Fruit fly (Drosophila melanogaster) ovary, adult (tissue): ENCODE results near the gene CG11889.

Source experiments
- CG17801 ChIP-seq: fragments of 200-800 bp; optimal IDR thresholded peaks from 2 replicates; lab custom pipeline; 2019; ENCODE audit warnings: missing biosample characterization, mild to moderate bottlenecking, missing genetic modification characterization, moderate library complexity; ENCODE audit not compliant: partially characterized antibody

CG11889 gene

DNA sequence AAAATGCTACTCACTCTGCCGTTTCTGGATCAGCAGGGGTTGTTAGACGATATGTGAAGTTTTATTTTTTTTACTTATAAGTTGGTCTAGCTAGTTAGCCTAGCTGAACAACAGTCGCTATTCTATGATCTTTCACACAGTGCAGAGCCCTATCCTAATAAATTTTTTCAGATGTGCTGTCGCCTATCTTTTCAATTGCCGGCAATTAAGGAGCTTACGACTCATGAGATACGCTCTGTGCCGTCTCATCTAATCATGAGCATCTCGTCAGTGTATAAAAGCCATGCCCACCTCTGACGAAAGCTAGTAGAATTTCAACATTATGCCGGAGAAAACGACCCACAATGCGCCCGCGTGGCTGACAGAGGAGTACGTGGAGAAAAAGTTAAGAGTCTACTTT is at the start of gene CG11889, which contains the start of gene CG11891:
Gene CG11889, plus strand, starts transcription at position 301 of the 400 bp plus-strand sequence.
Gene CG11891, plus strand, starts transcription at position 301 of the 400 bp plus-strand sequence.
- no peak for TF ChIP-seq CG17801 (GFP tag; lab: Kevin White, UChicago)

DNA sequence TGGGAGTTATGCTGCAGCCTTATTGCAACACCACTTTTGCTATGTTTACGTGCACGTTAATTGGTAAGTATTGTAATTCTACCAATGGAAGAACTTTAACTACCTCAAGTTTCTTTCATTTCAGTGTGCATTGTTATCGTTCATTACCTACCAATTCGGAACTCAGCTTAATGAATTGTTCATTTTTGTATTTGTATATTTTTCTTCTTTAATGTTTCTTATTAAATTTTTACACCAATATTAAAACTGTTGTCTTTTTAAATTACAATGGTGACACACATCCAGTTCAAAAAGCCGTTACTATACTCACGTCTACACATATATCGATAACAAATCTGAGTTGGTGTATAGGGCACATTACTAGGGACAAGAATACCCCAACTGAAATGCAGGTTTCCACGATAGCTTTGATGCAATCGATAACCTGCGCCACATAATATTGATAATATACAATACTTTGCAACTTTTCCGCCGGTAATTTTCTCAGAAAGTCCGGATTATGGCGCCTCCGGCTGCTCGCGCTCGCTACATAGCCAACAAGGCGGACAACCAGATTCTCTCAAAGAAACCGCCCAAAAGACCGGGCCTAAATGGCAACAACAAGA is 48.7 kb upstream of the CG11889 start, which contains the start of gene Alg9:
Gene Alg9, plus strand, starts transcription at position 387 of the 605 bp plus-strand sequence.
- TF ChIP-seq CG17801 (GFP tag; lab: Kevin White, UChicago): peak; percentile 0

DNA sequence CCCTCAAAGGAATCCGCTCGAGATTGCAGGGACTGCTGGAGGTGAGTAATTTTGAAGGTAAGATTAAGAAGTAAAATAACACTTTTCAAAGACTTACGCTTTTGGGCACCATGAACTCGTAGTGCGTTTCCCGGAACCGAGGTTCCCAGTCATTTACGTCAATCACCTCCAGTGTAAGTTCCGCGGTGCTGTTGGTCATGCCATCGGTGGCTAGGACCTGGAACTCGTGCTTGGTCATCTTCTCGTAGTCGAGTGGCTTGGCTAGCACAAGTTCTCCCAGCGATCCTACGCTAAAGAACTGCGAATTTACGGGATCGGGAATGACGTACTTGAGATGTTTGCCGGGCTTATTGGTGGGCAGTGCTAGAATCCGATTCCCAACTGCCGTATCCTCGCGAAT is 44.5 kb upstream of the CG11889 start:
- TF ChIP-seq CG17801 (GFP tag; lab: Kevin White, UChicago): no peak

DNA sequence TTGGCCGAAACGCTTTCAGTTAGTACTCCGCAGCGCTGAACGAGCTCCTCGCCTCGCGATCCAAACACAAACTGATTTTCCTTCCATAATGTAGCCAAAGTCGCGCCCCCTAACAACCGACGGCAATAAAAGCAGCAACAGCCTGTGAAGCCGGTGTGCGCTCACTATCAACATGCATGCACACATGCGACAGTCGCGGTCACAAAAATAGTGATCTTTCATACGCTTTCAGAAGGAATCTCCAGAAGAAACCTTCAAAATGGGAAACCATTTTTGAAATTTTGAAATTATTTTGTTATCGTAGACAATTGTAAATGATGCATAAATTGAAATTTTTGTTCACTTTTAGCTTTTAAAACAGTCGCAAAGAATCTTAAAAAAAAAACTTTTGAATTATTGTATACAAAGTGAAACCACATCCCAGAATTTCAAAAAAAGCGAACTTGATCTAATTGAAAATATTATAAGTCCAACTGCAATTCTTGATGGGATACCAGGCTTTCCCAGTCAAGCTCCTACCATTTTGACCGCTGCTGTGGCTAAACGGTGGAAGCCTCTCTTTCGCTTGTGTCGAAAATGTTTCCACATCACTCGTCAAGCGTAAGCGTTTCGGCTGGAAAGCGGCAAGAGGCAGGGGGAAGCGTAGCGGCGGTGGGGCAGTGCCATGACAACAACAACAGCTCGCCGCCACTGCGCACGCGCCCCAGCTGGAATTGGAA is 37.6 kb upstream of the CG11889 start, which contains the start of gene Cad96Cb:
Gene Cad96Cb, minus strand, starts transcription at position 51 of the 719 bp plus-strand sequence.
- peak; percentile 6 for TF ChIP-seq CG17801 (GFP tag; lab: Kevin White, UChicago)

DNA sequence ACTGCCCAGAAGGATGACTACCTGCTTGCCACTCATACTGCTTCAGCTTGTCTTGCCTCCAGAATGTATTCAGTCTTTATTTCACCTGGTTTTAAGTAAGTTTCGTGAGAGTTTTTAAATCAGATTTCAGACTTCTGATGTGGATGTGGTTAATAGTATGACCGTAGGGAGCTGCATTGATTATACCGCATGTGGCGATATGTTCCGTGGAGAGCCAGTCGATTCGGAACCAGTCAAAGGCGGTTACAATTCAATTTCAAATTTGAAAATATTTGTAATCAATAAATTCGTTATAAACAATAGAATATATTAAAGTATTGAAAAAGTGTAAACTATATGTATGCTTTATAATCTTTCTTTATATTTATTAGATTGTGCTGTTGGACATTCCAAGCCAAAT is 34.6 kb upstream of the CG11889 start, which contains the start of gene Sil1:
Gene Sil1, minus strand, starts transcription at position 168 of the 400 bp plus-strand sequence.
- peak; percentile 29 for TF ChIP-seq CG17801 (GFP tag; lab: Kevin White, UChicago)

DNA sequence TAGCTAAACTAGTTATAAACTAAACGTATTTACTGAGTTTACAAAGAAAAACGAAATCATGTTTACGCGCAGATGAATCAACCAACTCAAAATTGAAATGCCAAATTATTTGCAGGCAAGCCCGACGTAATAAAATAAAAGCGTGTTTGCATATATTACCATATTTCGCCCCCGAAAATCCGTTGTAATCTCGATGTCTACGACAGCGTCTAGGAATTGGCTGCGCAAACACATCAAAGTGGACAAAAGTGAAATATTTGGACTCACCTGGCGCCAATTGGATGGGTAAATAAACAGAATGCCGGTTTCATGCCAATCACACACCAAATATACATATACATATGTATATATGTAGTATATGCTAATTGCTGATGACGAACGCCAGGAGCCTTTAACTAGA is 33.9 kb upstream of the CG11889 start:
- TF ChIP-seq CG17801 (GFP tag; lab: Kevin White, UChicago): no peak

DNA sequence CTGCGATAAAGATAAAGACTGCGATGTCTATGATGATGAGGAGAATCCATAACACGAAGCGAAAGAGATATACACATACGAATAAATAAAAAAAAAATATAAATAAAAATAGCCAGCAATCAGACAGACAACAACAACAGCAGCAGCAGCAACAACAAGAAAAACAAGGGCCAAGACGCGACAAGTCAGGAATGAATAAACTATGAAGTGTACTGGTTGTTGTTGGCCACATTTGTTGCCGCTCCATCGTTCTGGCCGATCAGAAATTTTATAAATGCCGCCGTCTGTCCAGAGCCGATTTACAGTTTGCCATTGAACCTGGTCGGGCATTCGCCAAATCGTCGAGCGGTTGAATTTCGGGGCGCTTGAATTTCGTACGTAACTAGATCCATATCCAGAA is 32.7 kb upstream of the CG11889 start, which contains the start of gene Jhbp7:
Gene Jhbp7, plus strand, starts transcription at position 301 of the 400 bp plus-strand sequence.
- TF ChIP-seq CG17801 (GFP tag; lab: Kevin White, UChicago): no peak

DNA sequence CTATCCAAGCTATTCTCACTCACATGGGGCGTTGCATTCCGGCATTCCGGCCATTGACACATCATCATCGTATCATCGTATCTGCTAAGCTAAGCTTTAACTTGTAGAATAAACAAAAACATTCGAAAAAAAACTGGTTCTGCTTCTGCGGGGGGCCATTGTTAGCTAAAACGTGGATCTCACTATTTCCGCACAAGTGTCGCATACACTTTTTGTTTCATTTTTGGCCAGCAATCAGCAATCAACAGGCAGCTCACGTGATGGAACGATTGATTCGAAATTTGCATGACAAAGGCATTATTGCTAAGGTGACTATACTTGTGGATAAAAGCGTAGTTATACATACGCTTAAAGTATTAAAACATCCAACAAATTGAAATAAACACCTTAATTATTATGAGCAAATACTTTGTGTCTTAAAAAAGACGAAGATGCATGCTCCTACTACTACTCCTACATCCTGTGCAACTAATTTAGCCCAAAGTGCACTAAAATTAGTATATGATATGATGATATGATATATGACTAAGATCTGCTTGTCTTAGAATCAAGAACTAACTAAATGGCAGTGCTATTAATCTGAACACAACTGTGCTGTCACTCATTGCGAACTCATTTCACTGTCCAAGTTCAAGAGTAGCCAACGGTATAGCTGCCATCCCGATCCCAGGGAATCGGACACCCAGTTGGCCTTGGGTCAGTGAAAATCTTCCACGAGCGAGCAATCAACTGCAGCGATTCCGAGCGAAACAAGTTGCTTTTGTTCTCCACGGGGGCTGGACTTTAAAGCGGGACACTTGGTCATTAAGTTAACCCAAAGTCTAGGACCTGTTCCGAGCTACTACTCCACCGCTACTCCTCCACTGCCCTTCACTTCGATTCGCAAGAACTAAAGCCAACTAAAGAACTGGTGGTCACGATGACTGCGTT is 31.0 kb upstream of the CG11889 start:
- TF ChIP-seq CG17801 (GFP tag; lab: Kevin White, UChicago): no peak

DNA sequence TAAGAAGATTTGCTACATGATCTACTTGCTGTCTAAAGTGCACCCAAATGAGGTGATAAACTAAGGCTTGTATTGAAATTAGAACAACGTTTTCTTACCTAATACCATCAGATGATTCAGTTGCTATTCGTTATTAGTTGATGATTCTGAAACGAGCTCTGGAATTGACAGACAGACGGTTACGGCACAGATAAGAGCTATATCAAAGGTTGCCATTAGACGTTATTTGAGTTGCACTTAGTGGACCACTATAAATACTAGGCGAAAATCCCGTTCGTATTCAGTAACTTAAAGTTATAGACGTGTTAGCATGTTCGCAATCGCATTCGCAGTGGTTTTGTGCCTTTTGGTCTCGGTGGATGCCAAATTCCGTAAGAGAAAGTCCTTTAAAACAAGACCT is 30.1 kb upstream of the CG11889 start, which contains the start of gene to:
Gene to, plus strand, starts transcription at position 301 of the 400 bp plus-strand sequence.
- TF ChIP-seq CG17801 (GFP tag; lab: Kevin White, UChicago): no peak

DNA sequence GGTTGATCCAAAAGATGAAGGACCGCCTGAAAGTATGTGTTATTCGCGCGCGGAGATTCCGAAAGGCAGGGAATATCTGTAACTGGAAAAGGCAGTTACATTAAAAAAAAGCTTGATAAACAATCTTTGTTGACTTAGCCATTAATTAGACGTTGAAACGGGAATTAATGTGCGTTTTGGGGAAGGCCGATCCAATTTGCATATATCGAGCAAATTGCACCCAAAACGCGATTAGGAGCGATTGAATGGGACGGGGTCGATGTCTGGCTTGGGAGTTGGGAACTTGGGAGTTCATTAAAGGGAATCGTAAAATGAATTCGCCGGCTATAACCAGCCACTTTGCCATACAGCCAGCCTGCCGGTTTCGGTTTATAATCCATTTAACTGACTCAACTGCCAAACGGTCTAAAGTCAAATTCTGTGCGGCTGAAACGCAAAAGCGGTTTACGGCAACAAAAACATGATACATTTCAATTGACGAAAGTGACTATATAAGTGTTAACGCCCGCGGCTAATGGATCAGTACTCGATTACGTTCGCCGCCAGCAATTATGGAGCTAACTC is 28.4 kb upstream of the CG11889 start, which contains the start of gene CG11854:
Gene CG11854, plus strand, starts transcription at position 514 of the 564 bp plus-strand sequence.
- no peak for TF ChIP-seq CG17801 (GFP tag; lab: Kevin White, UChicago)

DNA sequence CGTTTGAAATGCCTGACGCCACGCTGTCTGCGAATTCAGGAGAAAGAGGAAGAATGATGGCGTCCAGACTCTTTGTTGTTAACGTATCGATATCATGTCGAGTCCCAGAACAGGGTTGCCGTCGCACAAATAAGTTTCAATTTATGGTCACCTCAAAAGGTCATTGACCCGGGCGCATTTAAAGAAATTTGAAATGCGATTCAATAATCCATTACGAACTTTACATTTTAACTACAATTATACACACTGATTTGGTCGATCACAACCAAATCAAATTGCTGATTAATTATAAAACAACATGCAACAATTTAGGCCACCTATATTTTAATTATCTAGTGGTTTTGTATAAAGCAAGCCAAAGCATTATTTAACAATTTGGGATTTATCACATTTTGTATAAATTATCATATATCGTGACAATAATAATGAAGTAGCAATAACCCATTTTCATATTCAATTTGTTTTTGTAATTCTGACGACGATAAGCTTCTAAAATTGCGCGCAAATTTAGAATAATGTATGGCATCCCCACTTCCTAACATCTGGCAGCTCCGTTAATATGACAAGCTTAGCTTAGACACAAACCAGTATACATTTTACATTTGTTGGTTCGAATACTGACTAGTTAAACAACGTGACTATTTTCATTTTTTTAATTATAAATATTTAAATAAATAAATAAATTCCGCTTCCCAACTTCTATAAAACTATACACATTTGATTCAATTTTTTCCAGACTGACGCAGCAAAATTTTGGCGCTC is 24.8 kb upstream of the CG11889 start, which contains the start of gene bam:
Gene bam, minus strand, starts transcription at position 58 of the 762 bp plus-strand sequence.
- TF ChIP-seq CG17801 (GFP tag; lab: Kevin White, UChicago): no peak

DNA sequence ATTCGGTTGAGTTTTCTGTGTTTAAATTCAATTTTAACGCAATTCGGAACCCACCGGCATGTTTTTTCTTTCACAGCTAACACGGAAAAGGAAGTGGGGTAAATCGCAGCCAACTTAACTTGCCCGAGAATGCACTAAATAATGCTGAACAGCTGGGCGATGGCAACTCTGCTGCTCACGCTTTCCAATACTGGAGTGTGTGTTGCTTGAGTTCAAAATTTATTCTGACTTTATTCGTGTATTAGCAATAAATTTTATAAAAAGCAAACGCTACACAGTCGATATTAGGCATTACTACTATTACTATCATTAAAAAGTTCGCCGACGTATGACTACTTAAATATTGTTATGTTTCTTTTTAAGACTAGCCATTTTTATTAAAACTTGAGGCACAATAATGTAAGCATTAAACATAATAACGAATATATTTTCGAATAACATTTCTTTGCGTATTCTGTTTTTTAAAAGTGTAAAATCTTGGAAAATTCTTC is 22.6 kb upstream of the CG11889 start, which contains the start of the genes RpS27 and Nup37:
Gene RpS27, minus strand, starts transcription at position 136 of the 491 bp plus-strand sequence.
Gene Nup37, plus strand, starts transcription at position 280 of the 491 bp plus-strand sequence.
- TF ChIP-seq CG17801 (GFP tag; lab: Kevin White, UChicago): peak; percentile 89
